Worm (Caenorhabditis elegans): ENCODE results near the gene ZC15.1.

The ZC15.1 gene

DNA sequence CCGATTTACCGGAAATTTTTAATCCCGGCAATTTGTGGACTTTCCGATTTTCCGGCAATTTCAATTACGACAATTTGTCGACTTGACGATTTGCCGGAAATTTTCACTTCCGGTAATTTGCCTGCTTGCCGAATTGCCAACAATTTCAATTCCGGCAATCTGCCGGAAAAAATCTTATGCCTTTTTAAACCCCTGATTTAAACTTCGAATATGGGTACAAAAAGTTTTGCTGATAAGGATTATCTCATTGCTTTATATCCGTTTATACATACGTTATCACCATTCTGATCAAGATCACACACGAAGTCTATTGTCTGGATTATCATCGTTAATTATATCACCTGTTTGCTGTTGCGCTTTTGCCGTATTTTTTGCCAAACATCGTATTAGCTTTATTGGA, 50.6 kb downstream of the ZC15.1 start, which contains the start of gene grd-11:
Gene grd-11, plus strand, starts transcription at position 301 of the 400 bp plus-strand sequence.
- no peak for TF ChIP-seq ces-1 (GFP tag; optimal IDR thresholded peaks at IDR 0.05)
- no peak for TF ChIP-seq snpc-4 (tag; optimal IDR thresholded peaks at IDR 0.05)
- TF ChIP-seq unc-62 (GFP tag; optimal IDR thresholded peaks at IDR 0.05) = no peak
- TF ChIP-seq drap-1 (GFP tag; optimal IDR thresholded peaks at IDR 0.05) = no peak
- TF ChIP-seq ceh-39 (tag; optimal IDR thresholded peaks at IDR 0.05) = no peak
- no peak for TF ChIP-seq lsy-2 (tag; optimal IDR thresholded peaks at IDR 0.05)
- TF ChIP-seq M03D4.4 (tag; optimal IDR thresholded peaks at IDR 0.05) = no peak
- TF ChIP-seq sptf-1 (tag; optimal IDR thresholded peaks at IDR 0.05) = no peak
- no peak for TF ChIP-seq nhr-76 (tag; optimal IDR thresholded peaks at IDR 0.05)
- TF ChIP-seq elt-3 (tag; optimal IDR thresholded peaks at IDR 0.05) = no peak
- no peak for TF ChIP-seq pha-4 (tag; optimal IDR thresholded peaks at IDR 0.05)
- no peak for TF ChIP-seq sem-2 (GFP tag; optimal IDR thresholded peaks at IDR 0.05)
- TF ChIP-seq flh-1 (GFP tag; optimal IDR thresholded peaks at IDR 0.05) = no peak
- TF ChIP-seq mep-1 (tag; optimal IDR thresholded peaks at IDR 0.05) = no peak
- TF ChIP-seq zip-8 (tag; optimal IDR thresholded peaks at IDR 0.05) = no peak
- TF ChIP-seq ztf-11 (tag; optimal IDR thresholded peaks at IDR 0.05) = no peak
- no peak for TF ChIP-seq ceh-83 (GFP tag; optimal IDR thresholded peaks at IDR 0.05)
- no peak for TF ChIP-seq ceh-43 (GFP tag; optimal IDR thresholded peaks at IDR 0.05)
- no peak for TF ChIP-seq cnd-1 (tag; optimal IDR thresholded peaks at IDR 0.05)

Measured in whole organism, mixed stage, embryonic.